Fruit fly (Drosophila melanogaster) whole organism, embryonic: Measurements from ENCODE around the gene Ltn1.

Experiments
- Atf3 ChIP-seq: fragments of 200-800 bp; sonication (Bioruptor generic); optimal IDR thresholded peaks from 3 replicates; lab custom pipeline; 2016; ENCODE audit warnings: missing biosample characterization, missing genetic modification characterization
- BEAF-32 ChIP-seq: fragments of 200-800 bp; sonication (Bioruptor generic); optimal IDR thresholded peaks from 3 replicates; lab custom pipeline; 2017; ENCODE audit warnings: missing biosample characterization, missing genetic modification characterization, mild to moderate bottlenecking, moderate library complexity, missing genetic modification reagents
- Blimp-1 ChIP-seq: fragments of 200-800 bp; sonication (Bioruptor generic); optimal IDR thresholded peaks from 3 replicates; lab custom pipeline; 2018; ENCODE audit warnings: missing biosample characterization, missing genetic modification characterization, mild to moderate bottlenecking, moderate library complexity, missing genetic modification reagents
- BtbVII ChIP-seq: fragments of 200-800 bp; sonication (Bioruptor generic); optimal IDR thresholded peaks from 3 replicates; lab custom pipeline; 2017; ENCODE audit warnings: missing biosample characterization, mild to moderate bottlenecking, missing genetic modification characterization
- C15 ChIP-seq: fragments of 200-800 bp; sonication (Bioruptor generic); IDR thresholded peaks from 3 replicates; pipeline ENCODE4 v1.3.6; 2022; ENCODE audit warnings: missing biosample characterization, missing genetic modification characterization
- CG10274 ChIP-seq: fragments of 200-800 bp; sonication (Bioruptor generic); optimal IDR thresholded peaks from 3 replicates; lab custom pipeline; 2017; ENCODE audit warnings: missing biosample characterization, mild to moderate bottlenecking, missing genetic modification characterization
- CG12236 ChIP-seq: fragments of 200-800 bp; sonication (Bioruptor generic); optimal IDR thresholded peaks from 2 replicates; lab custom pipeline; 2016; ENCODE audit warnings: missing biosample characterization, missing genetic modification characterization
- CG15073 ChIP-seq: fragments of 200-800 bp; sonication (Bioruptor generic); optimal IDR thresholded peaks from 2 replicates; lab custom pipeline; 2016; ENCODE audit warnings: missing biosample characterization, missing genetic modification characterization
- CG15269 ChIP-seq: fragments of 200-800 bp; sonication (Bioruptor generic); optimal IDR thresholded peaks from 2 replicates; lab custom pipeline; 2018; ENCODE audit warnings: missing biosample characterization, mild to moderate bottlenecking, missing genetic modification characterization, moderate library complexity
- CG15514 ChIP-seq: fragments of 200-800 bp; sonication (Bioruptor generic); optimal IDR thresholded peaks from 3 replicates; lab custom pipeline; 2017; ENCODE audit warnings: missing biosample characterization, missing genetic modification characterization, mild to moderate bottlenecking, moderate library complexity, missing genetic modification reagents
- CG1602 ChIP-seq: fragments of 200-800 bp; sonication (Bioruptor generic); optimal IDR thresholded peaks from 3 replicates; lab custom pipeline; 2016; ENCODE audit warnings: missing biosample characterization, missing genetic modification characterization
- CG16815 ChIP-seq: fragments of 200-800 bp; sonication (Bioruptor generic); optimal IDR thresholded peaks from 3 replicates; lab custom pipeline; 2017; ENCODE audit warnings: missing biosample characterization, mild to moderate bottlenecking, missing genetic modification characterization
- CG16863 ChIP-seq: fragments of 200-800 bp; sonication (Bioruptor generic); optimal IDR thresholded peaks from 3 replicates; lab custom pipeline; 2016; ENCODE audit warnings: missing biosample characterization, missing genetic modification characterization
- CG17359 ChIP-seq: fragments of 200-800 bp; sonication (Bioruptor generic); optimal IDR thresholded peaks from 3 replicates; lab custom pipeline; 2018; ENCODE audit warnings: missing biosample characterization, mild to moderate bottlenecking, missing genetic modification characterization, moderate library complexity
- CG17912 ChIP-seq: fragments of 200-800 bp; sonication (Bioruptor generic); optimal IDR thresholded peaks from 2 replicates; lab custom pipeline; 2018; ENCODE audit warnings: missing biosample characterization, mild to moderate bottlenecking, missing genetic modification characterization
- CG2120 ChIP-seq: fragments of 200-800 bp; sonication (Bioruptor generic); optimal IDR thresholded peaks from 3 replicates; lab custom pipeline; 2016; ENCODE audit warnings: missing biosample characterization, missing genetic modification characterization
- CG2712 ChIP-seq: fragments of 200-800 bp; optimal IDR thresholded peaks from 3 replicates; lab custom pipeline; 2019; ENCODE audit warnings: missing biosample characterization, mild to moderate bottlenecking, missing genetic modification characterization, moderate library complexity
- CG30431 ChIP-seq: fragments of 200-800 bp; sonication (Bioruptor generic); optimal IDR thresholded peaks from 2 replicates; lab custom pipeline; 2017; ENCODE audit warnings: missing biosample characterization, missing genetic modification characterization
- CG32532 ChIP-seq: fragments of 200-800 bp; sonication (Bioruptor generic); IDR thresholded peaks from 2 replicates; pipeline ENCODE4 v1.3.6; 2022; ENCODE audit warnings: missing biosample characterization, missing genetic modification characterization
- CG7271 ChIP-seq: fragments of 200-800 bp; sonication (Bioruptor generic); optimal IDR thresholded peaks from 2 replicates; lab custom pipeline; 2018; ENCODE audit warnings: missing biosample characterization, mild to moderate bottlenecking, missing genetic modification characterization, moderate library complexity
- CG7372 ChIP-seq: fragments of 200-800 bp; sonication (Bioruptor generic); IDR thresholded peaks from 2 replicates; pipeline ENCODE4 v1.3.6; 2022; ENCODE audit warnings: missing biosample characterization, missing genetic modification characterization
- CG8478 ChIP-seq: fragments of >200 bp; optimal IDR thresholded peaks from 2 replicates; lab custom pipeline; 2018
- CG9727 ChIP-seq: fragments of 200-800 bp; sonication (Bioruptor generic); optimal IDR thresholded peaks from 3 replicates; lab custom pipeline; 2017; ENCODE audit warnings: missing biosample characterization, mild to moderate bottlenecking, missing genetic modification characterization
- CG9817 ChIP-seq: fragments of 200-800 bp; sonication (Bioruptor generic); optimal IDR thresholded peaks from 2 replicates; lab custom pipeline; 2018; ENCODE audit warnings: missing biosample characterization, mild to moderate bottlenecking, missing genetic modification characterization, moderate library complexity
- CG9876 ChIP-seq: fragments of 200-800 bp; sonication (Bioruptor generic); optimal IDR thresholded peaks from 2 replicates; lab custom pipeline; 2016; ENCODE audit warnings: missing biosample characterization, missing genetic modification characterization
- Dip3 ChIP-seq: fragments of 200-800 bp; sonication (Bioruptor generic); optimal IDR thresholded peaks from 3 replicates; lab custom pipeline; 2016; ENCODE audit warnings: missing biosample characterization, missing genetic modification characterization
- Dref ChIP-seq: fragments of 200-800 bp; sonication (Bioruptor generic); IDR thresholded peaks from 2 replicates; pipeline ENCODE4 v1.3.6; 2022; ENCODE audit warnings: missing biosample characterization, missing genetic modification characterization
- Drgx ChIP-seq: fragments of 200-800 bp; sonication (Bioruptor generic); IDR thresholded peaks from 2 replicates; pipeline ENCODE4 v1.3.6; 2022; ENCODE audit warnings: missing biosample characterization, missing genetic modification characterization
- Fer2 ChIP-seq: fragments of 200-800 bp; sonication (Bioruptor generic); optimal IDR thresholded peaks from 2 replicates; lab custom pipeline; 2018; ENCODE audit warnings: missing biosample characterization, mild to moderate bottlenecking, missing genetic modification characterization, moderate library complexity
- Gug ChIP-seq: fragments of 200-800 bp; sonication (Bioruptor generic); IDR thresholded peaks from 4 replicates; pipeline ENCODE4 v1.3.6; 2022; ENCODE audit warnings: missing biosample characterization, missing genetic modification characterization
- Hr39 ChIP-seq: fragments of >200 bp; optimal IDR thresholded peaks from 2 replicates; lab custom pipeline; 2017
- Hr51 ChIP-seq, 2 experiments: fragments of 200-800 bp; sonication (Bioruptor generic); optimal IDR thresholded peaks; 2 replicates in 1 of 2; 3 replicates in 1 of 2; lab custom pipeline; 2016 to 2018; ENCODE audit warnings: missing biosample characterization in 2 of 2, missing genetic modification characterization in 2 of 2, mild to moderate bottlenecking in 1 of 2, moderate library complexity in 1 of 2
- Meics ChIP-seq: fragments of 200-800 bp; sonication (Bioruptor generic); optimal IDR thresholded peaks from 2 replicates; lab custom pipeline; 2017; ENCODE audit warnings: missing biosample characterization, mild to moderate bottlenecking, missing genetic modification characterization
- Mes4 ChIP-seq: fragments of 200-800 bp; sonication (Bioruptor generic); optimal IDR thresholded peaks from 2 replicates; lab custom pipeline; 2016; ENCODE audit warnings: missing biosample characterization, missing genetic modification characterization
- NC2β ChIP-seq: fragments of 200-800 bp; sonication (Bioruptor generic); optimal IDR thresholded peaks from 2 replicates; lab custom pipeline; 2016; ENCODE audit warnings: missing biosample characterization, missing genetic modification characterization
- Oli ChIP-seq: fragments of 200-800 bp; sonication (Bioruptor generic); optimal IDR thresholded peaks from 2 replicates; lab custom pipeline; 2018; ENCODE audit warnings: missing biosample characterization, mild to moderate bottlenecking, missing genetic modification characterization, moderate library complexity
- Sin3A ChIP-seq: fragments of >200 bp; optimal IDR thresholded peaks from 2 replicates; lab custom pipeline; 2018
- Usf ChIP-seq: fragments of 200-800 bp; sonication (Bioruptor generic); optimal IDR thresholded peaks from 2 replicates; lab custom pipeline; 2017; ENCODE audit warnings: missing genotype, missing biosample characterization, missing genetic modification characterization
- bigmax ChIP-seq: fragments of 200-800 bp; sonication (Bioruptor generic); optimal IDR thresholded peaks from 2 replicates; lab custom pipeline; 2018; ENCODE audit warnings: missing biosample characterization, mild to moderate bottlenecking, missing genetic modification characterization
- bsh ChIP-seq, 2 experiments: fragments of 200-800 bp; sonication (Bioruptor generic); optimal IDR thresholded peaks; 2 replicates each; lab custom pipeline; 2017 to 2018; ENCODE audit warnings: mild to moderate bottlenecking in 2 of 2, missing biosample characterization in 2 of 2, missing genetic modification characterization in 2 of 2, moderate library complexity in 1 of 2
- dm ChIP-seq: fragments of 200-800 bp; sonication (Bioruptor generic); optimal IDR thresholded peaks from 3 replicates; lab custom pipeline; 2016; ENCODE audit warnings: missing biosample characterization, missing genetic modification characterization
- gfzf ChIP-seq: fragments of 200-800 bp; sonication (Bioruptor generic); optimal IDR thresholded peaks from 2 replicates; lab custom pipeline; 2016; ENCODE audit warnings: missing biosample characterization, mild to moderate bottlenecking, missing genetic modification characterization, moderate library complexity
- gro ChIP-seq: fragments of 200-800 bp; sonication (Bioruptor generic); optimal IDR thresholded peaks from 2 replicates; lab custom pipeline; 2016; ENCODE audit warnings: missing biosample characterization, missing genetic modification characterization
- odd ChIP-seq: fragments of 200-800 bp; sonication (Bioruptor generic); optimal IDR thresholded peaks from 2 replicates; lab custom pipeline; 2017; ENCODE audit warnings: missing biosample characterization, mild to moderate bottlenecking, missing genetic modification characterization
- onecut ChIP-seq: fragments of 200-800 bp; sonication (Bioruptor generic); IDR thresholded peaks from 2 replicates; pipeline ENCODE4 v1.3.6; 2022; ENCODE audit warnings: missing biosample characterization, missing genetic modification characterization
- sd ChIP-seq: fragments of 200-800 bp; sonication (Bioruptor generic); optimal IDR thresholded peaks from 3 replicates; lab custom pipeline; 2018; ENCODE audit warnings: missing biosample characterization, mild to moderate bottlenecking, missing genetic modification characterization, moderate library complexity
- sim ChIP-seq: fragments of 200-800 bp; sonication (Bioruptor generic); IDR thresholded peaks from 2 replicates; pipeline ENCODE4 v1.3.6; 2022; ENCODE audit warnings: missing biosample characterization, missing genetic modification characterization
- slp2 ChIP-seq: fragments of 200-800 bp; sonication (Bioruptor generic); optimal IDR thresholded peaks from 2 replicates; lab custom pipeline; 2016; ENCODE audit warnings: missing biosample characterization, missing genetic modification characterization
- so ChIP-seq: fragments of 200-800 bp; sonication (Bioruptor generic); IDR thresholded peaks from 3 replicates; pipeline ENCODE4 v1.3.6; 2022; ENCODE audit warnings: missing biosample characterization, missing genetic modification characterization
- stwl ChIP-seq: fragments of 200-800 bp; sonication (Bioruptor generic); optimal IDR thresholded peaks from 3 replicates; lab custom pipeline; 2018; ENCODE audit warnings: missing biosample characterization, mild to moderate bottlenecking, missing genetic modification characterization, moderate library complexity
- tx ChIP-seq: fragments of 200-800 bp; sonication (Bioruptor generic); optimal IDR thresholded peaks from 2 replicates; lab custom pipeline; 2016; ENCODE audit warnings: missing biosample characterization, missing genetic modification characterization
- vfl ChIP-seq: fragments of 200-800 bp; sonication (Bioruptor generic); optimal IDR thresholded peaks from 2 replicates; lab custom pipeline; 2016; ENCODE audit warnings: missing biosample characterization, missing genetic modification characterization
- zfh2 ChIP-seq: fragments of 200-800 bp; sonication (Bioruptor generic); optimal IDR thresholded peaks from 2 replicates; lab custom pipeline; 2016; ENCODE audit warnings: missing biosample characterization, missing genetic modification characterization

The Ltn1 gene

DNA sequence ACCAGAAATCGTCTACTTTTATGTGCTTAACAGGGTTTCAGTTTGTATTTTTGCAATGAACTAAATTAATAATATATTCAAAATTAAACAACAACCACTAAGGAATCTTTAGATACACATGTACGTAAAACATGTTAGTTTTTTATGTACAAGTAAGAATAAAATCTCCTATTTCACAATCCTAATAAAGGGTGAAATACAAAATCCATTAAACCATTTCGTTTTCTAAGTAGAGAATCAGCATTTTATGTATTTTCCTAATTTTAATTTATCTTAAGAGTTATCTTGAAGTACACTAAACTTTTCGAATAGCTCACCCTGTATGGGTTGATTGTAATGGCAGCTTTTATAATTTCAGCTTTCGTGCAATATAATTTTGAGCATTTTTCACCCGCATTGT lies 9.7 kb upstream of the Ltn1 start (continued):
- TF ChIP-seq BtbVII (GFP tag; lab: Kevin White, UChicago) (peak; percentile 10), tx (GFP tag; lab: Kevin White, UChicago) (no peak), Hr39 (no peak), CG16863 (GFP tag; lab: Kevin White, UChicago) (no peak), dm (GFP tag; lab: Kevin White, UChicago) (no peak), Atf3 (GFP tag; lab: Kevin White, UChicago) (no peak), zfh2 (GFP tag; lab: Kevin White, UChicago) (peak; percentile 1), CG12236 (GFP tag; lab: Kevin White, UChicago) (no peak), CG9817 (no peak), CG2120 (GFP tag; lab: Kevin White, UChicago) (peak; percentile 76), Fer2 (tag; lab: Kevin White, UChicago) (no peak), CG9727 (peak; percentile 8), gro (GFP tag; lab: Kevin White, UChicago) (peak; percentile 6), sim (GFP tag; lab: Robert Waterston, UW) (no peak), CG15514 (GFP tag; lab: Kevin White, UChicago) (peak; percentile 23), CG32532 (GFP tag; lab: Robert Waterston, UW) (0 out of 2 replicates have a peak, but pooled peaks have one; percentile 28), sd (tag; lab: Kevin White, UChicago) (no peak), CG15269 (tag; lab: Kevin White, UChicago) (peak; percentile 25), stwl (tag; lab: Kevin White, UChicago) (no peak), CG10274 (GFP tag; lab: Kevin White, UChicago) (no peak), Blimp-1 (GFP tag; lab: Kevin White, UChicago) (no peak), Oli (tag; lab: Kevin White, UChicago) (peak; percentile 26), gfzf (GFP tag; lab: Kevin White, UChicago) (no peak), CG16815 (GFP tag; lab: Kevin White, UChicago) (peak; percentile 9), onecut (GFP tag; lab: Robert Waterston, UW) (no peak), so (GFP tag; lab: Robert Waterston, UW) (no peak), CG7271 (tag; lab: Kevin White, UChicago) (no peak), Dip3 (GFP tag; lab: Kevin White, UChicago) (peak; percentile 32), Drgx (GFP tag; lab: Robert Waterston, UW) (peak; percentile 83), Dref (GFP tag; lab: Robert Waterston, UW) (no peak), NC2β (GFP tag; lab: Kevin White, UChicago) (no peak), Gug (GFP tag; lab: Robert Waterston, UW) (no peak), Hr51 (GFP tag; optimal IDR thresholded peaks at IDR 0.05; lab: Kevin White, UChicago) (peak in 1 of 2 experiments; percentile 58), slp2 (GFP tag; lab: Kevin White, UChicago) (no peak), C15 (GFP tag; lab: Robert Waterston, UW) (no peak), CG1602 (GFP tag; lab: Kevin White, UChicago) (no peak), CG7372 (GFP tag; lab: Robert Waterston, UW) (no peak), CG17912 (GFP tag; lab: Kevin White, UChicago) (no peak), vfl (GFP tag; lab: Kevin White, UChicago) (no peak), BEAF-32 (GFP tag; lab: Kevin White, UChicago) (no peak), bsh (GFP tag; optimal IDR thresholded peaks at IDR 0.05; lab: Kevin White, UChicago) (no peak), odd (GFP tag; lab: Kevin White, UChicago) (no peak), Usf (GFP tag; lab: Kevin White, UChicago) (peak; percentile 22), CG2712 (tag; lab: Kevin White, UChicago) (peak; percentile 45), CG8478 (no peak), Mes4 (GFP tag; lab: Kevin White, UChicago) (no peak), CG15073 (GFP tag; lab: Kevin White, UChicago) (no peak), Meics (GFP tag; lab: Kevin White, UChicago) (peak; percentile 68), CG9876 (no peak), CG30431 (GFP tag; lab: Kevin White, UChicago) (no peak), Sin3A (no peak), bigmax (GFP tag; lab: Kevin White, UChicago) (no peak), CG17359 (peak; percentile 52)
